Fruit fly (Drosophila melanogaster): ENCODE results near the gene gwl.
A peak's percentile ranks its signal among the peaks of the same experiment; 100 is the strongest.

Gene gwl

DNA sequence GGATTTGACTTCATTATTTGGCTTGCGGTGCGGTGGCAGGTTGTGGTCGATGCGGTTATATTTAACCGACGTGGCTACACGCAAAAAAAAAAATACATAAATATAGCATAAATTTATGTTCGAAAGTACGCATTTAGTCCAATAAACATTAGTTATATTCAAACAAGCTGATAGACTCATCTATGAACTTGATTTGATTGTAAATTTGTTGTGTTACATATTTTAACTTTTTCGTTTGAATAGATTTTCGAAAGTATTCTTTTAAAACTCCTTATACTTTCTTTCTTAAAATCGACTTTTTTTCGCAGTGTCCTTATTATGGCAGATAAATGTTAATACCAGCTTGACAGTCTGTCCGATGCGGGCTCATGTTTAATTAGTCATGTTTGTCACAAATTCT lies 44.4 kb downstream of the gwl start:
- TF ChIP-seq woc (GFP tag; optimal IDR thresholded peaks at IDR 0.05) (no peak), N (GFP tag; optimal IDR thresholded peaks at IDR 0.05) (no peak)

DNA sequence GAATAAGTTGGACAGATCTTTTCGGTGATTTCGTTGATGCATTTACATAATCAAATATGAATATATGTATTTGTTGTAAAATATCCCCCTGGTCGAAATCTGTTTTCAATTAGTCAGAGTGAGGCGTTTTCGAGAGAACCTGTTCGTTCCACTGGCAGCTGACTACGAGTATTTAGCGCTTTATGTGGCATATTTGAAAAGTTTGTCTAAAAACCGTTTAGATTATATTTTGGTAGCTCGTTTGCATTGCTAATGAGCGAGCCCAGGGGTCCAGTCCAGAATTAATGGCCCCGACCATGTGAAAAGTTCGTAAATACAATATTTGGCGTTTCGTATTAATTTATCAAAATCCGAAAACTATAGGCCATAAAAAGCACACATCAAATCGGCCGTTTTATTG lies 47.9 kb downstream of the gwl start:
- TF ChIP-seq Jra (GFP tag; optimal IDR thresholded peaks at IDR 0.05) (no peak), woc (GFP tag; optimal IDR thresholded peaks at IDR 0.05) (no peak), CG32264 (GFP tag; optimal IDR thresholded peaks at IDR 0.05) (no peak), sage (GFP tag; optimal IDR thresholded peaks at IDR 0.05) (no peak)

DNA sequence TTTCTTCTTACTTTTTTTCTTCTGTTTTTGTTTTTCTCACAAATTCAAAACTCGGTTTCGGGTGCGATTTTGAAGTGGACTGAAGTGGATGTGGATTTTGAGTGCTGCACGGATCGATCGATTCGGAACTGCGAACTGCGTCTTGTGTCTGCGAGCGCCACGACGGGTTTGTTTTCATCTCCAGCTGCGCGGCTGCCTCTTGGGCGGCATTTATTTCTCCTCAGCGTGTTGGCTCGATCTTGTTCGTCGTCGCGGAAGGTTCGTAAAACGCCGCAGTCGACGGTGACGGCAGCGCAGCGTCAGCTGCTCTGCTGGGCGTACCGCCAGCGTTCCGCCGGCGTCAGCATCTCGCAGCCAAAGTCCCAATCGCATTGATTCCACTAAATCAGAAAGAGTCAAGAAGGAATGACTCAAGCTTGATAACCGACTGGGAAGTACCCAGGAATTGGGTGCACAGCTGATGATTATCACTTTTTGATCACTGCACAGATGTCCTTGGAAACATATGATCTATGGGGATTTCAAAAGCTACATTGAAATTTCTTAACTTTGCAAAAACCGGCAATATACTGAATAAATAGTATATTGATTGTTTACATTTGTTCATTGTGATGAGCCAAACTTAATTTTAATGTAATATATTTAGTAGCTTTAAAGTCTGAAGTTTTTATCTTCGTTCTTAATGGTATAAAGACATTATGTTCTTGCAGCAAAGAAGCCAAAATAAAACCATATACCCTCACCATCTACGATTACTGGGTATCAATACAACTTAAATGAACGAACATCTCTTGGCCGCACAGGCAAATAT lies 49.0 kb downstream of the gwl start, which contains the start of gene CG7720:
CG7720 (minus strand) TSS at position 170 of the 811 bp plus-strand sequence.
- TF ChIP-seq dmrt93B (GFP tag; optimal IDR thresholded peaks at IDR 0.05) (peak; percentile 60), dl (GFP tag; optimal IDR thresholded peaks at IDR 0.05; ENCODE audit: insufficient read depth in 1 of 2, partially characterized antibody in 2 of 2) (no peak), Vsx2 (GFP tag; optimal IDR thresholded peaks at IDR 0.05; ENCODE audit: partially characterized antibody) (no peak), usp (GFP tag; optimal IDR thresholded peaks at IDR 0.05) (no peak), CG9705 (GFP tag; optimal IDR thresholded peaks at IDR 0.05) (peak; percentile 13), Dfd (GFP tag; optimal IDR thresholded peaks at IDR 0.05) (no peak), CrebA (GFP tag; optimal IDR thresholded peaks at IDR 0.05; ENCODE audit: borderline replicate concordance) (no peak), Hr83 (GFP tag; optimal IDR thresholded peaks at IDR 0.05; ENCODE audit: poor library complexity, severe bottlenecking) (no peak), pan (optimal IDR thresholded peaks at IDR 0.05) (peak; percentile 65), Abd-B (GFP tag; optimal IDR thresholded peaks at IDR 0.05) (no peak), Myc (optimal IDR thresholded peaks at IDR 0.05) (no peak), brk (GFP tag; optimal IDR thresholded peaks at IDR 0.05) (peak; percentile 13), HLH106 (tag; optimal IDR thresholded peaks at IDR 0.05) (peak; percentile 49), ey (GFP tag; optimal IDR thresholded peaks at IDR 0.05) (peak; percentile 62), Hr78 (GFP tag; optimal IDR thresholded peaks at IDR 0.05) (no peak), Dif (GFP tag; optimal IDR thresholded peaks at IDR 0.05; ENCODE audit: partially characterized antibody) (peak; percentile 30), foxo (GFP tag; optimal IDR thresholded peaks at IDR 0.05) (peak in 1 of 2 experiments; percentile 47), lola (GFP tag; optimal IDR thresholded peaks at IDR 0.05) (no peak), rgr (GFP tag; optimal IDR thresholded peaks at IDR 0.05) (peak; percentile 56), Rel (GFP tag; optimal IDR thresholded peaks at IDR 0.05) (no peak), Rel (tag; optimal IDR thresholded peaks at IDR 0.05) (no peak), jim (GFP tag; optimal IDR thresholded peaks at IDR 0.05) (no peak), GATAd (GFP tag; optimal IDR thresholded peaks at IDR 0.05) (no peak), dsf (GFP tag; optimal IDR thresholded peaks at IDR 0.05; ENCODE audit: borderline replicate concordance) (no peak), OdsH (GFP tag; optimal IDR thresholded peaks at IDR 0.05) (peak; percentile 73), N (GFP tag; optimal IDR thresholded peaks at IDR 0.05) (no peak), sage (GFP tag; optimal IDR thresholded peaks at IDR 0.05) (no peak), Hnf4 (GFP tag; optimal IDR thresholded peaks at IDR 0.05) (no peak), Mio (GFP tag; optimal IDR thresholded peaks at IDR 0.05) (no peak), woc (GFP tag; optimal IDR thresholded peaks at IDR 0.05) (peak; percentile 78), tai (GFP tag; optimal IDR thresholded peaks at IDR 0.05) (no peak), psq (GFP tag; optimal IDR thresholded peaks at IDR 0.05) (peak; percentile 71), br (GFP tag; optimal IDR thresholded peaks at IDR 0.05) (peak; percentile 50), fru (GFP tag; optimal IDR thresholded peaks at IDR 0.05) (peak; percentile 61), sv (GFP tag; optimal IDR thresholded peaks at IDR 0.05) (peak; percentile 36), Jra (GFP tag; optimal IDR thresholded peaks at IDR 0.05) (peak; percentile 16), CG32264 (GFP tag; optimal IDR thresholded peaks at IDR 0.05) (no peak), Sp1 (GFP tag; optimal IDR thresholded peaks at IDR 0.05) (peak; percentile 66), h (GFP tag; optimal IDR thresholded peaks at IDR 0.05) (peak; percentile 49)
